Worm (Caenorhabditis elegans) whole organism, L1 larva: ENCODE data around the gene F13B12.4.

Experiments
- C04F5.9 ChIP-seq: sonication (generic microtip); optimal IDR thresholded peaks from 2 replicates; lab custom pipeline; 2016; ENCODE audit warnings: missing genetic modification characterization, missing compliant biosample characterization
- C16A3.4 ChIP-seq: fragments of 150-350 bp; optimal IDR thresholded peaks from 2 replicates; lab custom pipeline; 2014; ENCODE audit warnings: missing biosample characterization, missing genetic modification characterization
- aha-1 ChIP-seq: fragments of 150-350 bp; optimal IDR thresholded peaks from 2 replicates; lab custom pipeline; 2014; ENCODE audit warnings: missing biosample characterization, missing genetic modification characterization
- alr-1 ChIP-seq: fragments of 200-800 bp; sonication (Bioruptor generic); optimal IDR thresholded peaks from 2 replicates; lab custom pipeline; 2018; ENCODE audit warnings: borderline replicate concordance, mild to moderate bottlenecking, missing genetic modification characterization, missing compliant biosample characterization
- ama-1 ChIP-seq: fragments of 150-350 bp; optimal IDR thresholded peaks from 2 replicates; lab custom pipeline; 2014
- ceh-63 ChIP-seq: fragments of 200-800 bp; sonication (Bioruptor generic); optimal IDR thresholded peaks from 2 replicates; lab custom pipeline; 2018; ENCODE audit warnings: mild to moderate bottlenecking, missing genetic modification characterization, missing compliant biosample characterization
- ceh-82 ChIP-seq, 3 experiments: fragments of 150-350 bp in 1 of 3; sonication (generic microtip) in 2 of 3; optimal IDR thresholded peaks; 2 replicates each; lab custom pipeline; 2014 to 2017; ENCODE audit warnings: missing biosample characterization in 3 of 3, missing genetic modification characterization in 3 of 3
- ceh-90 ChIP-seq: sonication (generic microtip); optimal IDR thresholded peaks from 2 replicates; lab custom pipeline; 2016; ENCODE audit warnings: missing genetic modification characterization, missing compliant biosample characterization
- egl-27 ChIP-seq, 2 experiments: fragments of 150-350 bp in 1 of 2; sonication (generic microtip); optimal IDR thresholded peaks; 3 replicates each; lab custom pipeline; 2017 to 2018; ENCODE audit warnings: missing biosample characterization in 2 of 2, missing genetic modification characterization in 2 of 2, missing genetic modification reagents in 2 of 2
- elt-2 ChIP-seq: sonication (generic microtip); optimal IDR thresholded peaks from 2 replicates; lab custom pipeline; 2016; ENCODE audit warnings: missing genetic modification characterization, mild to moderate bottlenecking, inconsistent platforms, missing compliant biosample characterization, missing genetic modification reagents
- elt-3 ChIP-seq, 6 experiments: fragments of 150-350 bp in 1 of 6; sonication (generic microtip); optimal IDR thresholded peaks; 2 replicates each; lab custom pipeline; 2017 to 2018; ENCODE audit warnings: missing biosample characterization in 6 of 6, missing genetic modification characterization in 6 of 6, inconsistent platforms in 1 of 6
- ets-5 ChIP-seq: fragments of 200-800 bp; sonication (Bioruptor generic); IDR thresholded peaks from 2 replicates; pipeline ENCODE4 v1.3.6; 2022; ENCODE audit warnings: missing genetic modification characterization, missing compliant biosample characterization
- hlh-4 ChIP-seq: sonication (generic microtip); optimal IDR thresholded peaks from 2 replicates; lab custom pipeline; 2016; ENCODE audit warnings: mild to moderate bottlenecking, missing genetic modification characterization, missing compliant biosample characterization
- hpl-2 ChIP-seq: fragments of 150-350 bp; optimal IDR thresholded peaks from 2 replicates; lab custom pipeline; 2014; ENCODE audit warnings: missing biosample characterization, missing genetic modification reagents, missing genetic modification characterization
- irx-1 ChIP-seq: sonication (generic microtip); optimal IDR thresholded peaks from 2 replicates; lab custom pipeline; 2016; ENCODE audit warnings: missing genetic modification characterization, missing compliant biosample characterization
- isw-1 ChIP-seq: fragments of 200-800 bp; sonication (Bioruptor generic); IDR thresholded peaks from 2 replicates; pipeline ENCODE4 v1.3.6; 2022; ENCODE audit warnings: missing genetic modification characterization, missing compliant biosample characterization
- lin-15B ChIP-seq: fragments of 150-350 bp; sonication (generic microtip); optimal IDR thresholded peaks from 3 replicates; lab custom pipeline; 2014; ENCODE audit warnings: missing biosample characterization, missing genetic modification characterization
- lin-35 ChIP-seq, 2 experiments: fragments of 150-350 bp; optimal IDR thresholded peaks; 2 replicates each; lab custom pipeline; 2014; ENCODE audit warnings: missing biosample characterization in 2 of 2, missing genetic modification characterization in 2 of 2, missing genetic modification reagents in 2 of 2
- lsy-2 ChIP-seq, 2 experiments: fragments of 150-350 bp; optimal IDR thresholded peaks; 2 replicates each; lab custom pipeline; 2014; ENCODE audit warnings: missing biosample characterization in 2 of 2, missing genetic modification characterization in 2 of 2
- nhr-11 ChIP-seq: fragments of 150-350 bp; optimal IDR thresholded peaks from 2 replicates; lab custom pipeline; 2014; ENCODE audit warnings: missing biosample characterization, missing genetic modification characterization
- nhr-19 ChIP-seq: fragments of 200-800 bp; sonication (Bioruptor generic); conservative IDR thresholded peaks from 2 replicates; pipeline ENCODE4 v1.3.6; 2022; ENCODE audit warnings: missing genetic modification characterization, missing compliant biosample characterization
- nhr-20 ChIP-seq: sonication (generic microtip); optimal IDR thresholded peaks from 2 replicates; lab custom pipeline; 2016; ENCODE audit warnings: mild to moderate bottlenecking, missing genetic modification characterization, missing compliant biosample characterization
- nhr-28 ChIP-seq: fragments of 150-350 bp; optimal IDR thresholded peaks from 2 replicates; lab custom pipeline; 2014; ENCODE audit warnings: missing biosample characterization, missing genetic modification characterization
- nhr-47 ChIP-seq: sonication (generic microtip); optimal IDR thresholded peaks from 2 replicates; lab custom pipeline; 2016; ENCODE audit warnings: mild to moderate bottlenecking, missing genetic modification characterization, moderate library complexity, missing compliant biosample characterization
- pqm-1 ChIP-seq: sonication (generic microtip); optimal IDR thresholded peaks from 3 replicates; lab custom pipeline; 2017; ENCODE audit warnings: missing biosample characterization, missing genetic modification characterization
- skn-1 ChIP-seq: fragments of 150-350 bp; optimal IDR thresholded peaks from 2 replicates; lab custom pipeline; 2014; ENCODE audit warnings: missing biosample characterization, missing genetic modification characterization
- snpc-4 ChIP-seq: fragments of 150-350 bp; optimal IDR thresholded peaks from 2 replicates; lab custom pipeline; 2014; ENCODE audit warnings: missing biosample characterization, missing genetic modification characterization
- sptf-1 ChIP-seq: fragments of 150-350 bp; optimal IDR thresholded peaks from 2 replicates; lab custom pipeline; 2014; ENCODE audit warnings: missing biosample characterization, missing genetic modification characterization
- sup-37 ChIP-seq: fragments of 200-800 bp; sonication (Bioruptor generic); optimal IDR thresholded peaks from 2 replicates; lab custom pipeline; 2018; ENCODE audit warnings: mild to moderate bottlenecking, missing genetic modification characterization, missing compliant biosample characterization
- swsn-7 ChIP-seq: sonication (generic microtip); optimal IDR thresholded peaks from 2 replicates; lab custom pipeline; 2016; ENCODE audit warnings: missing genetic modification characterization, missing compliant biosample characterization
- tbx-2 ChIP-seq: sonication (generic microtip); optimal IDR thresholded peaks from 2 replicates; lab custom pipeline; 2016; ENCODE audit warnings: missing genetic modification characterization, missing compliant biosample characterization
- tlp-1 ChIP-seq: fragments of 150-350 bp; optimal IDR thresholded peaks from 2 replicates; lab custom pipeline; 2014; ENCODE audit warnings: missing biosample characterization, missing genetic modification characterization
- vab-15 ChIP-seq: sonication (generic microtip); optimal IDR thresholded peaks from 2 replicates; lab custom pipeline; 2017; ENCODE audit warnings: missing genotype, mild to moderate bottlenecking, missing genetic modification characterization, missing compliant biosample characterization
- xbp-1 ChIP-seq: sonication (generic microtip); optimal IDR thresholded peaks from 2 replicates; lab custom pipeline; 2016; ENCODE audit warnings: missing genetic modification characterization, missing compliant biosample characterization
- zip-4 ChIP-seq: fragments of 200-800 bp; sonication (Bioruptor generic); optimal IDR thresholded peaks from 2 replicates; lab custom pipeline; 2018; ENCODE audit warnings: mild to moderate bottlenecking, missing genetic modification characterization, moderate library complexity, missing compliant biosample characterization
- ztf-11 ChIP-seq, 2 experiments: sonication (generic microtip); optimal IDR thresholded peaks; 2 replicates each; lab custom pipeline; 2016 to 2017; ENCODE audit warnings: missing genetic modification characterization in 2 of 2, missing biosample characterization in 1 of 2, missing compliant biosample characterization in 1 of 2
- ztf-4 ChIP-seq: fragments of 150-350 bp; optimal IDR thresholded peaks from 2 replicates; lab custom pipeline; 2014; ENCODE audit warnings: missing biosample characterization, missing genetic modification characterization

The F13B12.4 gene

ce11 chrIV:10469494-10469893 lies 19.8 kb upstream of the F13B12.4 start, which contains the start of gene ugt-44:
ugt-44 (plus strand) TSS chrIV:10469741.
- TF ChIP-seq ama-1 (lab: Kevin White, UChicago) (no peak), elt-2 (tag; lab: Kevin White, UChicago) (peak; percentile 74)

ce11 chrIV:10468662-10469061 lies 19.0 kb upstream of the F13B12.4 start:
- TF ChIP-seq sup-37 (GFP tag; lab: Kevin White, UChicago) (no peak), C04F5.9 (tag; lab: Kevin White, UChicago) (no peak), xbp-1 (tag; lab: Kevin White, UChicago) (no peak), ama-1 (lab: Kevin White, UChicago) (no peak), nhr-11 (tag; lab: Kevin White, UChicago) (no peak), zip-4 (GFP tag; lab: Kevin White, UChicago) (no peak), ztf-4 (no peak), ztf-11 (tag; optimal IDR thresholded peaks at IDR 0.05; lab: Kevin White, UChicago) (no peak), swsn-7 (tag; lab: Kevin White, UChicago) (no peak), ceh-63 (GFP tag; lab: Kevin White, UChicago) (no peak), nhr-20 (tag; lab: Kevin White, UChicago) (no peak), skn-1 (tag; lab: Kevin White, UChicago) (no peak), aha-1 (tag; lab: Kevin White, UChicago) (no peak), ets-5 (GFP tag; lab: Robert Waterston, UW) (no peak), nhr-47 (no peak), alr-1 (tag; lab: Kevin White, UChicago) (no peak), hpl-2 (GFP tag; lab: Kevin White, UChicago) (no peak), nhr-28 (tag; lab: Kevin White, UChicago) (no peak), pqm-1 (tag; lab: Kevin White, UChicago) (no peak), ceh-82 (tag; optimal IDR thresholded peaks at IDR 0.05; lab: Kevin White, UChicago) (no peak)

- TF ChIP-seq egl-27 (tag; optimal IDR thresholded peaks at IDR 0.05; lab: Kevin White, UChicago) (no peak), snpc-4 (tag; lab: Kevin White, UChicago) (no peak), lin-35 (GFP tag; optimal IDR thresholded peaks at IDR 0.05; lab: Kevin White, UChicago) (no peak), nhr-20 (tag; lab: Kevin White, UChicago) (no peak), sptf-1 (tag; lab: Kevin White, UChicago) (no peak), alr-1 (tag; lab: Kevin White, UChicago) (no peak), ceh-90 (tag; lab: Kevin White, UChicago) (no peak), tbx-2 (tag; lab: Kevin White, UChicago) (no peak)
These were observed 17.6 kb upstream of the F13B12.4 start for ce11 chrIV:10467347-10467746.

ce11 chrIV:10466398-10466797 lies 16.7 kb upstream of the F13B12.4 start:
- TF ChIP-seq hlh-4: no peak
- TF ChIP-seq elt-2 (tag; lab: Kevin White, UChicago): peak; percentile 6
- TF ChIP-seq lsy-2 (tag; optimal IDR thresholded peaks at IDR 0.05; lab: Kevin White, UChicago): peak in 1 of 2 experiments; percentile 19
- no peak for TF ChIP-seq nhr-47
- no peak for TF ChIP-seq tlp-1 (tag; lab: Kevin White, UChicago)
- TF ChIP-seq ztf-11 (tag; optimal IDR thresholded peaks at IDR 0.05; lab: Kevin White, UChicago): no peak
- TF ChIP-seq C16A3.4 (tag; lab: Kevin White, UChicago): no peak

ce11 chrIV:10465764-10466163 lies 16.1 kb upstream of the F13B12.4 start:
- no peak for TF ChIP-seq isw-1 (GFP tag; lab: Robert Waterston, UW)
- TF ChIP-seq vab-15 (tag; lab: Kevin White, UChicago): no peak
- no peak for TF ChIP-seq nhr-19 (GFP tag; lab: Robert Waterston, UW)
- no peak for TF ChIP-seq elt-3 (tag; optimal IDR thresholded peaks at IDR 0.05; lab: Kevin White, UChicago)
- TF ChIP-seq lin-15B (tag; lab: Kevin White, UChicago): no peak
- TF ChIP-seq irx-1 (tag; lab: Kevin White, UChicago): no peak
- TF ChIP-seq zip-4 (GFP tag; lab: Kevin White, UChicago): no peak
- no peak for TF ChIP-seq skn-1 (tag; lab: Kevin White, UChicago)
